Fruit fly (Drosophila melanogaster) whole organism, embryonic: ENCODE results near the gene CG13634.

Source experiments
- Asciz ChIP-seq: fragments of 200-800 bp; sonication (Bioruptor generic); optimal IDR thresholded peaks from 2 replicates; lab custom pipeline; 2017; ENCODE audit warnings: missing biosample characterization, mild to moderate bottlenecking, missing genetic modification characterization, missing genetic modification reagents
- CG10543 ChIP-seq: fragments of 200-800 bp; sonication (Bioruptor generic); optimal IDR thresholded peaks from 3 replicates; lab custom pipeline; 2017; ENCODE audit warnings: missing biosample characterization, mild to moderate bottlenecking, missing genetic modification characterization, moderate library complexity
- CG1233 ChIP-seq: fragments of 200-800 bp; sonication (Bioruptor generic); optimal IDR thresholded peaks from 4 replicates; lab custom pipeline; 2018; ENCODE audit warnings: missing biosample characterization, mild to moderate bottlenecking, missing genetic modification characterization
- CG13775 ChIP-seq: fragments of 200-800 bp; sonication (Bioruptor generic); optimal IDR thresholded peaks from 3 replicates; lab custom pipeline; 2017; ENCODE audit warnings: missing biosample characterization, mild to moderate bottlenecking, missing genetic modification characterization
- CG14965 ChIP-seq: fragments of 200-800 bp; sonication (Bioruptor generic); optimal IDR thresholded peaks from 2 replicates; lab custom pipeline; 2016; ENCODE audit warnings: missing biosample characterization, missing genetic modification characterization, borderline replicate concordance
- CG1529 ChIP-seq: fragments of 200-800 bp; sonication (Bioruptor generic); optimal IDR thresholded peaks from 3 replicates; lab custom pipeline; 2018; ENCODE audit warnings: missing biosample characterization, missing genetic modification characterization
- CG15479 ChIP-seq: fragments of 200-800 bp; sonication (Bioruptor generic); optimal IDR thresholded peaks from 3 replicates; lab custom pipeline; 2019; ENCODE audit warnings: missing biosample characterization, mild to moderate bottlenecking, missing genetic modification characterization, moderate library complexity
- CG15514 ChIP-seq: fragments of 200-800 bp; sonication (Bioruptor generic); optimal IDR thresholded peaks from 3 replicates; lab custom pipeline; 2017; ENCODE audit warnings: missing biosample characterization, missing genetic modification characterization, mild to moderate bottlenecking, moderate library complexity, missing genetic modification reagents
- CG30431 ChIP-seq: fragments of 200-800 bp; sonication (Bioruptor generic); optimal IDR thresholded peaks from 2 replicates; lab custom pipeline; 2017; ENCODE audit warnings: missing biosample characterization, missing genetic modification characterization
- CG6654 ChIP-seq: fragments of 200-800 bp; sonication (Bioruptor generic); optimal IDR thresholded peaks from 2 replicates; lab custom pipeline; 2017; ENCODE audit warnings: missing biosample characterization, mild to moderate bottlenecking, missing genetic modification characterization
- CG6683 ChIP-seq: fragments of 200-800 bp; sonication (Bioruptor generic); optimal IDR thresholded peaks from 2 replicates; lab custom pipeline; 2017; ENCODE audit warnings: missing biosample characterization, mild to moderate bottlenecking, missing genetic modification characterization, missing genetic modification reagents
- CG6854 ChIP-seq: fragments of 200-800 bp; sonication (Bioruptor generic); optimal IDR thresholded peaks from 3 replicates; lab custom pipeline; 2017; ENCODE audit warnings: missing biosample characterization, mild to moderate bottlenecking, missing genetic modification characterization
- CG7928 ChIP-seq: fragments of 200-800 bp; sonication (Bioruptor generic); optimal IDR thresholded peaks from 2 replicates; lab custom pipeline; 2017; ENCODE audit warnings: missing biosample characterization, mild to moderate bottlenecking, missing genetic modification characterization
- CG8290 ChIP-seq, 3 experiments: fragments of 200-800 bp; sonication (Bioruptor generic); optimal IDR thresholded peaks; 2 replicates each; lab custom pipeline; 2016 to 2019; ENCODE audit warnings: missing biosample characterization in 3 of 3, missing genetic modification characterization in 3 of 3, mild to moderate bottlenecking in 2 of 3, moderate library complexity in 1 of 3
- CG8944 ChIP-seq: fragments of 200-800 bp; sonication (Bioruptor generic); optimal IDR thresholded peaks from 3 replicates; lab custom pipeline; 2016; ENCODE audit warnings: missing biosample characterization, missing genetic modification characterization
- CG9876 ChIP-seq: fragments of 200-800 bp; sonication (Bioruptor generic); optimal IDR thresholded peaks from 2 replicates; lab custom pipeline; 2016; ENCODE audit warnings: missing biosample characterization, missing genetic modification characterization
- Camta ChIP-seq: fragments of 200-800 bp; sonication (Bioruptor generic); optimal IDR thresholded peaks from 2 replicates; lab custom pipeline; 2016; ENCODE audit warnings: missing biosample characterization, missing genetic modification characterization
- D19B ChIP-seq: fragments of 200-800 bp; sonication (Bioruptor generic); optimal IDR thresholded peaks from 2 replicates; lab custom pipeline; 2017; ENCODE audit warnings: missing biosample characterization, mild to moderate bottlenecking, missing genetic modification characterization
- Dbx ChIP-seq: fragments of 200-800 bp; sonication (Bioruptor generic); IDR thresholded peaks from 3 replicates; pipeline ENCODE4 v1.3.6; 2022; ENCODE audit warnings: missing biosample characterization, missing genetic modification characterization
- Dip3 ChIP-seq: fragments of 200-800 bp; sonication (Bioruptor generic); optimal IDR thresholded peaks from 3 replicates; lab custom pipeline; 2016; ENCODE audit warnings: missing biosample characterization, missing genetic modification characterization
- H15 ChIP-seq: fragments of 200-800 bp; sonication (Bioruptor generic); IDR thresholded peaks from 3 replicates; pipeline ENCODE4 v1.3.6; 2022; ENCODE audit warnings: missing biosample characterization, missing genetic modification characterization
- Max ChIP-seq: fragments of 200-800 bp; sonication (Bioruptor generic); optimal IDR thresholded peaks from 2 replicates; lab custom pipeline; 2016; ENCODE audit warnings: missing biosample characterization, mild to moderate bottlenecking, missing genetic modification characterization
- Nf-YC ChIP-seq: fragments of 200-800 bp; optimal IDR thresholded peaks from 3 replicates; lab custom pipeline; 2019; ENCODE audit warnings: missing biosample characterization, mild to moderate bottlenecking, missing genetic modification characterization, moderate library complexity
- Usf ChIP-seq: fragments of 200-800 bp; sonication (Bioruptor generic); optimal IDR thresholded peaks from 2 replicates; lab custom pipeline; 2017; ENCODE audit warnings: missing genotype, missing biosample characterization, missing genetic modification characterization
- bsh ChIP-seq, 2 experiments: fragments of 200-800 bp; sonication (Bioruptor generic); optimal IDR thresholded peaks; 2 replicates each; lab custom pipeline; 2017 to 2018; ENCODE audit warnings: mild to moderate bottlenecking in 2 of 2, missing biosample characterization in 2 of 2, missing genetic modification characterization in 2 of 2, moderate library complexity in 1 of 2
- btn ChIP-seq: fragments of 200-800 bp; sonication (Bioruptor generic); optimal IDR thresholded peaks from 2 replicates; lab custom pipeline; 2016; ENCODE audit warnings: missing biosample characterization, missing genetic modification characterization
- cas ChIP-seq: fragments of 200-800 bp; sonication (Bioruptor generic); IDR thresholded peaks from 2 replicates; pipeline ENCODE4 v1.3.6; 2022; ENCODE audit warnings: missing biosample characterization, missing genetic modification characterization
- caup ChIP-seq: fragments of 200-800 bp; sonication (Bioruptor generic); optimal IDR thresholded peaks from 3 replicates; lab custom pipeline; 2017; ENCODE audit warnings: missing biosample characterization, mild to moderate bottlenecking, missing genetic modification characterization, moderate library complexity; ENCODE audit not compliant: severe bottlenecking
- chif ChIP-seq, 2 experiments: fragments of 200-800 bp; sonication (Bioruptor generic); optimal IDR thresholded peaks; 3 replicates each; lab custom pipeline; 2016; ENCODE audit warnings: missing biosample characterization in 2 of 2, missing genetic modification characterization in 2 of 2
- crc ChIP-seq: fragments of 200-800 bp; sonication (Bioruptor generic); optimal IDR thresholded peaks from 2 replicates; lab custom pipeline; 2016; ENCODE audit warnings: missing biosample characterization, missing genetic modification characterization
- croc ChIP-seq: fragments of 200-800 bp; sonication (Bioruptor generic); conservative IDR thresholded peaks from 3 replicates; pipeline ENCODE4 v1.3.6; 2022; ENCODE audit warnings: missing biosample characterization, missing genetic modification characterization
- cwo ChIP-seq: fragments of 200-800 bp; sonication (Bioruptor generic); optimal IDR thresholded peaks from 3 replicates; lab custom pipeline; 2017; ENCODE audit warnings: missing biosample characterization, missing genetic modification characterization, mild to moderate bottlenecking, moderate library complexity, missing genetic modification reagents
- dm ChIP-seq: fragments of 200-800 bp; sonication (Bioruptor generic); optimal IDR thresholded peaks from 3 replicates; lab custom pipeline; 2016; ENCODE audit warnings: missing biosample characterization, missing genetic modification characterization
- dysf ChIP-seq: fragments of 200-800 bp; sonication (Bioruptor generic); IDR thresholded peaks from 3 replicates; pipeline ENCODE4 v1.3.6; 2022; ENCODE audit warnings: missing biosample characterization, missing genetic modification characterization
- eve ChIP-seq, 2 experiments: fragments of >200 bp; optimal IDR thresholded peaks; 2 replicates each; lab custom pipeline; 2017; ENCODE audit warnings: missing biosample characterization in 2 of 2, missing genetic modification characterization in 2 of 2
- gcm ChIP-seq: fragments of 200-800 bp; sonication (Bioruptor generic); optimal IDR thresholded peaks from 2 replicates; lab custom pipeline; 2019; ENCODE audit warnings: missing biosample characterization, mild to moderate bottlenecking, missing genetic modification characterization, moderate library complexity
- gfzf ChIP-seq: fragments of 200-800 bp; sonication (Bioruptor generic); optimal IDR thresholded peaks from 2 replicates; lab custom pipeline; 2016; ENCODE audit warnings: missing biosample characterization, mild to moderate bottlenecking, missing genetic modification characterization, moderate library complexity
- hbn ChIP-seq: fragments of 200-800 bp; sonication (Bioruptor generic); IDR thresholded peaks from 2 replicates; pipeline ENCODE4 v1.3.6; 2022; ENCODE audit warnings: missing biosample characterization, missing genetic modification characterization; ENCODE audit not compliant: partially characterized antibody
- hth ChIP-seq: fragments of >200 bp; optimal IDR thresholded peaks from 2 replicates; lab custom pipeline; 2017; ENCODE audit warnings: inconsistent platforms
- ind ChIP-seq: fragments of 200-800 bp; sonication (Bioruptor generic); optimal IDR thresholded peaks from 3 replicates; lab custom pipeline; 2016; ENCODE audit warnings: missing biosample characterization, missing genetic modification characterization
- jumu ChIP-seq: fragments of 200-800 bp; sonication (Bioruptor generic); optimal IDR thresholded peaks from 3 replicates; lab custom pipeline; 2016; ENCODE audit warnings: missing biosample characterization, missing genetic modification characterization
- kay ChIP-seq: fragments of 200-800 bp; sonication (Bioruptor generic); optimal IDR thresholded peaks from 2 replicates; lab custom pipeline; 2016; ENCODE audit warnings: missing biosample characterization, missing genetic modification characterization
- lmd ChIP-seq: fragments of 200-800 bp; sonication (Bioruptor generic); IDR thresholded peaks from 2 replicates; pipeline ENCODE4 v1.3.6; 2022; ENCODE audit warnings: missing biosample characterization, missing genetic modification characterization
- lov ChIP-seq, 2 experiments: fragments of 200-800 bp in 1 of 2; fragments of >200 bp in 1 of 2; sonication (Bioruptor generic) in 1 of 2; IDR thresholded peaks in 1 of 2; optimal IDR thresholded peaks in 1 of 2; 2 replicates in 1 of 2; 3 replicates in 1 of 2; pipeline versions ENCODE4 v1.3.6 to Lab custom; 2017 to 2022; ENCODE audit warnings: missing biosample characterization in 1 of 2, missing genetic modification characterization in 1 of 2
- sqz ChIP-seq: fragments of 200-800 bp; sonication (Bioruptor generic); optimal IDR thresholded peaks from 3 replicates; lab custom pipeline; 2018; ENCODE audit warnings: missing biosample characterization, mild to moderate bottlenecking, missing genetic modification characterization
- tin ChIP-seq: fragments of 200-800 bp; sonication (Bioruptor generic); optimal IDR thresholded peaks from 3 replicates; lab custom pipeline; 2016; ENCODE audit warnings: missing biosample characterization, missing genetic modification characterization
- twi ChIP-seq: fragments of 200-800 bp; optimal IDR thresholded peaks from 2 replicates; lab custom pipeline; 2019; ENCODE audit warnings: missing biosample characterization, mild to moderate bottlenecking, missing genetic modification characterization, moderate library complexity

CG13634 gene

dm6 chr3R:24768538-24769401, 21.2 kb downstream of the CG13634 start, which contains the start of gene CG13631 (continued):
- TF ChIP-seq Camta (GFP tag; lab: Kevin White, UChicago) (peak; percentile 96), cwo (peak; percentile 73), tin (peak; percentile 95), CG6654 (GFP tag; lab: Kevin White, UChicago) (peak; percentile 87), caup (GFP tag; lab: Kevin White, UChicago) (peak; percentile 69), croc (GFP tag; lab: Robert Waterston, UW) (peak; percentile 97), CG8290 (GFP tag; optimal IDR thresholded peaks at IDR 0.05; lab: Kevin White, UChicago) (peak; percentile 89), CG8290 (tag; optimal IDR thresholded peaks at IDR 0.05; lab: Kevin White, UChicago) (peak; percentile 17 to 90), dysf (GFP tag; lab: Robert Waterston, UW) (peak; percentile 94), dm (GFP tag; lab: Kevin White, UChicago) (peak; percentile 83), Dbx (GFP tag; lab: Robert Waterston, UW) (no peak), CG30431 (GFP tag; lab: Kevin White, UChicago) (peak; percentile 93), hbn (no peak), hth (lab: Kevin White, UChicago) (no peak), CG13775 (GFP tag; lab: Kevin White, UChicago) (peak; percentile 90), Nf-YC (tag; lab: Kevin White, UChicago) (peak; percentile 74), gfzf (GFP tag; lab: Kevin White, UChicago) (peak; percentile 3), jumu (GFP tag; lab: Kevin White, UChicago) (peak; percentile 95), kay (peak; percentile 88), twi (tag; lab: Kevin White, UChicago) (peak; percentile 93), lov (optimal IDR thresholded peaks at IDR 0.05; lab: Kevin White, UChicago) (no peak), lov (GFP tag; IDR thresholded peaks at IDR 0.05; lab: Robert Waterston, UW) (peak; percentile 87), Dip3 (GFP tag; lab: Kevin White, UChicago) (peak; percentile 55), CG14965 (GFP tag; lab: Kevin White, UChicago) (peak; percentile 70), Max (GFP tag; lab: Kevin White, UChicago) (peak; percentile 91), CG15479 (GFP tag; lab: Kevin White, UChicago) (no peak), lmd (GFP tag; lab: Robert Waterston, UW) (peak; percentile 94), CG7928 (GFP tag; lab: Kevin White, UChicago) (no peak), cas (0 out of 2 replicates have a peak, but pooled peaks have one; percentile 36), gcm (GFP tag; lab: Kevin White, UChicago) (peak; percentile 94), CG1529 (GFP tag; lab: Kevin White, UChicago) (peak; percentile 98), CG15514 (GFP tag; lab: Kevin White, UChicago) (peak; percentile 45), CG6854 (GFP tag; lab: Kevin White, UChicago) (peak; percentile 67), CG9876 (GFP tag; lab: Kevin White, UChicago) (peak; percentile 83), eve (GFP tag; optimal IDR thresholded peaks at IDR 0.05; lab: Kevin White, UChicago) (peak in 1 of 2 experiments; percentile 99), Usf (GFP tag; lab: Kevin White, UChicago) (peak; percentile 71), crc (GFP tag; lab: Kevin White, UChicago) (peak; percentile 86), CG8944 (GFP tag; lab: Kevin White, UChicago) (peak; percentile 94), CG1233 (GFP tag; lab: Kevin White, UChicago) (peak; percentile 90), CG10543 (GFP tag; lab: Kevin White, UChicago) (peak; percentile 55), D19B (GFP tag; lab: Kevin White, UChicago) (peak; percentile 33), btn (GFP tag; lab: Kevin White, UChicago) (peak; percentile 94), sqz (GFP tag; lab: Kevin White, UChicago) (peak; percentile 92), bsh (GFP tag; optimal IDR thresholded peaks at IDR 0.05; lab: Kevin White, UChicago) (peak; percentile 91 to 98), chif (GFP tag; optimal IDR thresholded peaks at IDR 0.05; lab: Kevin White, UChicago) (peak; percentile 95 to 97), CG6683 (GFP tag; lab: Kevin White, UChicago) (peak; percentile 71), H15 (peak; percentile 91), Asciz (GFP tag; lab: Kevin White, UChicago) (peak; percentile 96), ind (peak; percentile 94)
